Fruit fly (Drosophila melanogaster): ENCODE data around the gene Pvf2.

Gene Pvf2

dm6 chr2L:7084410-7084809, at the start of gene Pvf2:
Gene Pvf2, minus strand, starts transcription at chr2L:7084635.
- TF ChIP-seq CG8478 (optimal IDR thresholded peaks at IDR 0.05) = no peak
- TF ChIP-seq CTCF (optimal IDR thresholded peaks at IDR 0.05) = no peak

dm6 chr2L:7133506-7134270, 49.3 kb upstream of the Pvf2 start:
- no peak for TF ChIP-seq CG8478 (optimal IDR thresholded peaks at IDR 0.05)
- no peak for TF ChIP-seq CTCF (optimal IDR thresholded peaks at IDR 0.05)

- TF ChIP-seq CTCF (optimal IDR thresholded peaks at IDR 0.05) (no peak), CG8478 (optimal IDR thresholded peaks at IDR 0.05) (no peak)
These were observed 40.8 kb upstream of the Pvf2 start for dm6 chr2L:7125209-7125752.

DNA sequence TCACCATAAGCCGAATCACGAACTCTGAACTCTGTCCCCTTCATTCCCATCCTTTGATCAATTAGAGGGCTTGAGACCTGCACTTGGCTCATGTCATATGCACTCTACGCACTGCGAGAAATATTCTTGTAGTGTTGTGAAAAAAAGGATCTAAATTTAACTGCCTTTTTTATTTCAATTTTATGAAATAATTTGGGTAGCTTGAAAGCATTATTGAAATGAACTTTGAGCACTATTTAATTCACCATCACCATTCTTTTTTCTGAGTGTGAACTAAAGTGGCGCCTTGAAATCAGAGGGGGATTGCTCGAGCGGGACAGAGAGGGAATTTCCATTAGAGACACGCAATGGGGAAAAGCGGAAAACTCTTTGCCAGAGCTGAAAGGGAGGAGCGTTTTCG, 39.3 kb upstream of the Pvf2 start:
- TF ChIP-seq CG8478 (optimal IDR thresholded peaks at IDR 0.05) (no peak), CTCF (optimal IDR thresholded peaks at IDR 0.05) (no peak)

DNA sequence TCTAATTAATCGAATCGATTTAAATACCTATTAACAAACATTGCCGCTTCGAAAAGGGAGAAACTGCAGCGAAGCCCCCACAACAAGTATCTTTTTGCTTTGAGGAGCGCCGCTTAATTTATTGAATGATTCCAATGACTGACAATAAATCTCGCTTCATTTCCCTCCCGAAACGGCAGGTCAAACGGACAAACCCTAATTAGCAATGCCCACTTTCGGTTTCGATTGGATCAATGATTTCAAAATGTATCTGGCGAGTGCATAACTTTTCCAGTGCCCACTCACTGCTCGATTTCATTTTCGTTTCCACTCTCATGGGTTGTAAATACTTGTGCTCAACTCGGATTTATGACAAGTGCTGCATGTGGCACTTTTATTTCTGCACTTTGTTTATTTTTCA, 38.4 kb upstream of the Pvf2 start:
- TF ChIP-seq CTCF (optimal IDR thresholded peaks at IDR 0.05) (no peak), CG8478 (optimal IDR thresholded peaks at IDR 0.05) (no peak)

DNA sequence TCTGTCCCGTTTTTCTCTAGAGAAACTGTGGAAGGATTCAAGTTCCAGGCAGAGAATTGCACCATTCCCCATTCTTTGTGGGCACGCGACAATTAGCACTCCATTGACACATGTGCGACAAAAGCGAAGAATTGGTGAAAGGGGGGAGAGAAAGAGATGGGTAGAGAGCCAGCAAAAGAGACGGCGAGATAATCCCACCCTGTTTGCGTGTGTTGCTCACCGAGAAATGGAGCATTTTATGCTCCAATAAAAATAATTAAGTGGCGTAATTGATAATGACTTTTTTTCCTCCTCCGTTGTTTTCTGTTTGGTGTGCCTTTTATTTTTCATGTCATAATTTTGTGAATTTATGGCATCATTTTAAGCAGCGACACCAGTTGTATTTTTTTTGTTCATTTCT, 36.6 kb upstream of the Pvf2 start:
- TF ChIP-seq CG8478 (optimal IDR thresholded peaks at IDR 0.05) (no peak), CTCF (optimal IDR thresholded peaks at IDR 0.05) (no peak)

DNA sequence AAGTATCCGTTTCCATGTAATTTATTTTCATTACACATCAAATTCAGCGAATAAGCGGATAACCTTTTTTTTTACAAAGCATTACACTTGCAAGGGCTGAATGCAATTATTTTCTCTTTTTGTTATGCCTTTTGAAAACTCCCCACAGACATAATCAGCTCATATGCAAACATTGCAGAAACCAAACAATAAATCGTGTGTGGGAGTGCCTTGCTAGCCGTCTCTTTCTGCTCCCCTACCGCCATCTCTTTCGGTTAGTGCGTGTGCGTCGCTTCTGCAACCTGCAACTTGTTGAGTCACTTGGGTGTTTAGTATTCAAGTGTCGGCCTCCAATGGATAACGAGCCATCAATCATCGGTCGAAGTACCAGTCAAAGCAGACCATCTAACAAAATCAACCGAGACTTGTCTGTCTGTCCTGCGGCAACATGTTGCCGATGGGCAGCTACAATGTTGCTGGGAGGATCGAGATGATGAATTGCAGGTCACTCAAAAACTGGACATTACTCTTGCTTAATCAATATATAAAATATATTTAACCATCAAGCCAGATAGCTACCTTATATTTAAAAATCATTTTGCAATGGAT, 35.1 kb upstream of the Pvf2 start:
- no peak for TF ChIP-seq CTCF (optimal IDR thresholded peaks at IDR 0.05)
- TF ChIP-seq CG8478 (optimal IDR thresholded peaks at IDR 0.05) = no peak

DNA sequence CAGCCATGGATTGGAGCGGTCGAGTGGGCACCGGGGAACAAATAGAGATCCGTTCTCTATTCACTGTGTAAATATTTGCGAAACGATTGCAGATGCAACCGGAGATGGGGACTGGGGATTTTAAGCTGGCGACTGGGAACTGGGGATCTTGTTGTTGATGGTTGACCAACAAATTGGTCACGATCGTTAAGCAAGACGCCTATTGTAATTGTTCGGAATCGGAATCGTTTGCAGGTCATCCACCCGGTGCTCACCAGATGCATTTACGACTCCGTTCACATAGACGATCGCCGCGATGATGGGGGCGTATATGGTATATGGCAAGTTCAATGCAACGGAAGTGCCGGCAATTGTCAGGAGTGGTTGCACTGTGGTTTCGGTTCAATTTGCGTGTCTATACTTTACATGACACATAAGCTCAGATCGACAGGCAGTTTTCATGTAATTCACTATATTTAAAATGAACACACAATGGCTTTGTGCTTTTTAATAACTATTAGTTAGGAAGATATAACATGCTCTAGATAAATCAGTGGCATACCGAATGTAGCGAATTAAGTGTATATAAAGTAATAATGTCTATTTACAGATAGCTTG, 33.9 kb upstream of the Pvf2 start:
- TF ChIP-seq CG8478 (optimal IDR thresholded peaks at IDR 0.05) (no peak), CTCF (optimal IDR thresholded peaks at IDR 0.05) (no peak)

DNA sequence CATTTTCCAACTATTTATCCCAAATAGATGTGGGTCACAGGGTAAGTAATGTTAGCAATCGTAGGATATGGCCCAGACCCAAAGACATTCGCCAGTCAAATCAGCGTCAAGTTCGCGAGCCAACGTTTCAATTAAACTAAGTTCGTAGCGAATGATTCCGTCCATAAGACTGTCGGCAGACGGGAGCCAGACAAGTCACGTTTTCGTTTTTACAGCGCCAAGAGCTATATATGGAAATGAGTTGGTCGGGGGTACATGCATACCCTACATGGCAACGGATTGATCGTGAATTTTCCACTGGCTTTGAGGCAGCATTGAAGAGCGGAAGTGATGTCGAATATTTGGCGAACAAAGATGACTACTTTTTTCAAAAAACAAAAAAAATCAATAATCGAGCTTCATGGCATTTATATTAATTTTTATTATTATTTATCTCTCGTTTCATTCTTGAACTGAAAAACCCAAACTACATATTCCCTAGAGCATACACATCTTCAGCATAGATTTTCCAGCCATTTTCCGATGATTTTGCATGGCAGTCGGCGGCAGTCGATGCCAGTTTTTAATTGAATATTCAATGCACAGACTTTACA, 33.2 kb upstream of the Pvf2 start:
- no peak for TF ChIP-seq CTCF (optimal IDR thresholded peaks at IDR 0.05)
- no peak for TF ChIP-seq CG8478 (optimal IDR thresholded peaks at IDR 0.05)

- no peak for TF ChIP-seq CTCF (optimal IDR thresholded peaks at IDR 0.05)
- no peak for TF ChIP-seq CG8478 (optimal IDR thresholded peaks at IDR 0.05)
These were observed 29.7 kb upstream of the Pvf2 start for dm6 chr2L:7114159-7114558.

- TF ChIP-seq CG8478 (optimal IDR thresholded peaks at IDR 0.05) = no peak
- TF ChIP-seq CTCF (optimal IDR thresholded peaks at IDR 0.05) = no peak
These were observed 25.9 kb upstream of the Pvf2 start for dm6 chr2L:7110318-7110717.

DNA sequence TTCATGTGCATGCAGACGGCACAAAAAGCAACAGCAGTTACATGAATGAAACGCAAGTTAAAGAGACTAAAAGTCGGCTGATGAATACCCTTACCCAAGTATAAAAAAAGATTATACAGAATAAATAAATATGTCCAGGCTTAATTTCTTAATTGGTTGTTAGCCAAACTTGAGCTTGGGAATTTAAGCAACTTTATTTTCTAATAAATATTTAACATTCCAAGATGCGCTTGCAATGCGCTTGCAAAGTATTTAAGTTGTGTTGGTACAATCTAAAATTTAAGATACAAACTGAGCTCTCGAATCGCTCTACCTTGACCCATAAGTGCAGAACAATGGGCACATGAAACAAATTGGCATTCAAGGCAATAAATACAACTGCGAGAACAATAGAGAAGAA, 23.5 kb upstream of the Pvf2 start:
- no peak for TF ChIP-seq CTCF (optimal IDR thresholded peaks at IDR 0.05)
- no peak for TF ChIP-seq CG8478 (optimal IDR thresholded peaks at IDR 0.05)

DNA sequence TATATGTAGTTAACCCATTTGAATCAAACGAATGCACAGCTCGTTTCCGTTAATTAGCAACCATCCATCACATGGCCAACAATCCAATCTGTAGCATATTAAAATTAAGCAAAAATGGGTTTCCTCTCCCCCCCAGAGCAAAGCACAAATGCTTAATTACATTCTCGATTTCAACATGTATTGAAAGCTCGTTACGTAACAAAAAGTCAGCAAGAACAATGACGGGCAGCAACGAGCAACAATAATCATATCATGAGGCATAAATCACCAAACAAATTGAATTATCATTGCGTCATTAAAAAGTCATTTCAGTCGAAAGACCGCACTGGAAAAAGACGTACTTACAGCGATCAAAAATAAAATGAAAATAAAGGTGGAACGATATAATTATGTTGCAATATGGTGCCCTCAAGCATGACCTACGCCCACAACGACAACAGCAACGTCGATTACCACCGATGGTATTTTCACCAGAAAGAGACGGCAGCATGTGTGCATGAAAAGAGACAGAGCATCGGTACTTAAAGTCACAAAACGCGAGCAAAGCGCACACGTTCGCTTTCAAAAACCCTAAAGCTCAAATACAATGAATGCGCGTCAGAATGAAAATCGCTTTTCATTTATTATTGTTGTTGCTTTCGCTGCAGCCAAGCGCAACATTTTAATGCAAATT, 22.0 kb upstream of the Pvf2 start:
- TF ChIP-seq CTCF (optimal IDR thresholded peaks at IDR 0.05) = no peak
- TF ChIP-seq CG8478 (optimal IDR thresholded peaks at IDR 0.05) = no peak

DNA sequence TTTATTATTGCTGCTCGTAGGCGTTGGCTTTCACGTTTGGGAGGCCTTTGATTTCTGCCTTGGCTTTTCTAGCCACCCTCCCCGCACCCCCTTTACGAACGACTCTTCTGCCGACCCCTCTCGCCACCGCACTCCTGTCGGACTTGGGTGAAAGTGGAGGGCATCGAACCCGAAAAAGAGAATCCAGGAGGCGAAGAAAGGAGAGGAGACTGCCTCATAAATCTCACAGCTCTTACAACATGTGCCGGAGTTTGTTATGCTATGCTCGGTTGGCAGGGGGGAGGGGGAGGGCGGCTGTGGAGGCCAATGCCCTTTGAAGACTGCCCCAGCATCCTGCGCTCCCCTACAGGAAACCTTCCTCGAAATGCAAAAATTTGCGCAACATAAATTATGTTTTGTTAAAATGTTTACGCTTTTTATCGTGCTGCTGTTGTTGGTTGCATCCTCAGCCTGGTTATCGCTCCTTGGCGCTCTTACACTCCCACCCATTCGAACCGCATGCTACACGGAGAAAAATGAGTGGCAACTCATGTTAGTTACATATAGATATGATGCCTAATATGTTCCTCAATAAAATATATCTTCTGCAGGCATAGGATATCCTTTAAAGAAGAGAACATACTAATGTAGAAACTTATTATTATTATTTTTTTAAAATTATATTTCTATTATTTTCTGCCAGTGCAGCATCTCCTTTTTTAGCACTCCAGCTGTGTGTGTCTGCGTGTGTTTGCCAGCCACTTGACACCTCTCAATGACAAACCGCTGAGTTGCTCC, 19.9 kb upstream of the Pvf2 start:
- TF ChIP-seq CG8478 (optimal IDR thresholded peaks at IDR 0.05) (no peak), CTCF (optimal IDR thresholded peaks at IDR 0.05) (no peak)
